Fruit fly (Drosophila melanogaster) whole organism, embryonic: ENCODE data around the gene CG10725.

Experiments used
- Atf3 ChIP-seq: fragments of 200-800 bp; sonication (Bioruptor generic); optimal IDR thresholded peaks from 3 replicates; lab custom pipeline; 2016; ENCODE audit warnings: missing biosample characterization, missing genetic modification characterization
- CG10274 ChIP-seq: fragments of 200-800 bp; sonication (Bioruptor generic); optimal IDR thresholded peaks from 3 replicates; lab custom pipeline; 2017; ENCODE audit warnings: missing biosample characterization, mild to moderate bottlenecking, missing genetic modification characterization
- CG12942 ChIP-seq: fragments of 200-800 bp; sonication (Bioruptor generic); optimal IDR thresholded peaks from 3 replicates; lab custom pipeline; 2016; ENCODE audit warnings: missing biosample characterization, missing genetic modification characterization
- CG13894 ChIP-seq: fragments of 200-800 bp; sonication (Bioruptor generic); optimal IDR thresholded peaks from 3 replicates; lab custom pipeline; 2018; ENCODE audit warnings: missing biosample characterization, mild to moderate bottlenecking, missing genetic modification characterization, moderate library complexity
- CG14014 ChIP-seq: fragments of 200-800 bp; sonication (Bioruptor generic); IDR thresholded peaks from 2 replicates; pipeline ENCODE4 v1.3.6; 2022; ENCODE audit warnings: missing biosample characterization, missing genetic modification characterization
- CG14050 ChIP-seq: fragments of 200-800 bp; sonication (Bioruptor generic); IDR thresholded peaks from 3 replicates; pipeline ENCODE4 v1.3.6; 2022; ENCODE audit warnings: missing biosample characterization, missing genetic modification characterization
- CG15269 ChIP-seq: fragments of 200-800 bp; sonication (Bioruptor generic); optimal IDR thresholded peaks from 2 replicates; lab custom pipeline; 2018; ENCODE audit warnings: missing biosample characterization, mild to moderate bottlenecking, missing genetic modification characterization, moderate library complexity
- CG15514 ChIP-seq: fragments of 200-800 bp; sonication (Bioruptor generic); optimal IDR thresholded peaks from 3 replicates; lab custom pipeline; 2017; ENCODE audit warnings: missing biosample characterization, missing genetic modification characterization, mild to moderate bottlenecking, moderate library complexity, missing genetic modification reagents
- CG1603 ChIP-seq: fragments of 200-800 bp; sonication (Bioruptor generic); optimal IDR thresholded peaks from 2 replicates; lab custom pipeline; 2019; ENCODE audit warnings: missing biosample characterization, mild to moderate bottlenecking, missing genetic modification characterization, moderate library complexity
- CG16863 ChIP-seq: fragments of 200-800 bp; sonication (Bioruptor generic); optimal IDR thresholded peaks from 3 replicates; lab custom pipeline; 2016; ENCODE audit warnings: missing biosample characterization, missing genetic modification characterization
- CG18476 ChIP-seq: fragments of 200-800 bp; sonication (Bioruptor generic); optimal IDR thresholded peaks from 2 replicates; lab custom pipeline; 2016; ENCODE audit warnings: missing biosample characterization, mild to moderate bottlenecking, missing genetic modification characterization
- CG2678 ChIP-seq: fragments of 200-800 bp; sonication (Bioruptor generic); optimal IDR thresholded peaks from 3 replicates; lab custom pipeline; 2019; ENCODE audit warnings: missing biosample characterization, mild to moderate bottlenecking, missing genetic modification characterization, moderate library complexity
- CG31388 ChIP-seq: fragments of 200-800 bp; sonication (Bioruptor generic); optimal IDR thresholded peaks from 2 replicates; lab custom pipeline; 2016; ENCODE audit warnings: missing biosample characterization, missing genetic modification characterization
- CG3838 ChIP-seq: fragments of 200-800 bp; sonication (Bioruptor generic); optimal IDR thresholded peaks from 3 replicates; lab custom pipeline; 2016; ENCODE audit warnings: missing biosample characterization, missing genetic modification characterization
- CG5953 ChIP-seq: fragments of 200-800 bp; sonication (Bioruptor generic); IDR thresholded peaks from 2 replicates; pipeline ENCODE4 v1.3.6; 2022; ENCODE audit warnings: missing biosample characterization, missing genetic modification characterization
- CG6813 ChIP-seq: fragments of 200-800 bp; sonication (Bioruptor generic); optimal IDR thresholded peaks from 2 replicates; lab custom pipeline; 2017; ENCODE audit warnings: missing biosample characterization, missing genetic modification characterization, mild to moderate bottlenecking, moderate library complexity, missing genetic modification reagents
- CG8281 ChIP-seq: fragments of 200-800 bp; sonication (Bioruptor generic); optimal IDR thresholded peaks from 2 replicates; lab custom pipeline; 2018; ENCODE audit warnings: missing biosample characterization, mild to moderate bottlenecking, missing genetic modification characterization, moderate library complexity
- CG8290 ChIP-seq, 3 experiments: fragments of 200-800 bp; sonication (Bioruptor generic); optimal IDR thresholded peaks; 2 replicates each; lab custom pipeline; 2016 to 2019; ENCODE audit warnings: missing biosample characterization in 3 of 3, missing genetic modification characterization in 3 of 3, mild to moderate bottlenecking in 2 of 3, moderate library complexity in 1 of 3
- CG8478 ChIP-seq: fragments of >200 bp; optimal IDR thresholded peaks from 2 replicates; lab custom pipeline; 2018
- CG9817 ChIP-seq: fragments of 200-800 bp; sonication (Bioruptor generic); optimal IDR thresholded peaks from 2 replicates; lab custom pipeline; 2018; ENCODE audit warnings: missing biosample characterization, mild to moderate bottlenecking, missing genetic modification characterization, moderate library complexity
- CHES-1-like ChIP-seq: fragments of 200-800 bp; sonication (Bioruptor generic); optimal IDR thresholded peaks from 2 replicates; lab custom pipeline; 2016; ENCODE audit warnings: missing biosample characterization, missing genetic modification characterization
- CoRest ChIP-seq: fragments of 200-800 bp; sonication (Bioruptor generic); optimal IDR thresholded peaks from 3 replicates; lab custom pipeline; 2018; ENCODE audit warnings: missing biosample characterization, mild to moderate bottlenecking, missing genetic modification characterization, moderate library complexity
- CrebB ChIP-seq: fragments of 200-800 bp; sonication (Bioruptor generic); optimal IDR thresholded peaks from 3 replicates; lab custom pipeline; 2018; ENCODE audit warnings: missing biosample characterization, mild to moderate bottlenecking, missing genetic modification characterization
- Doc3 ChIP-seq: fragments of 200-800 bp; sonication (Bioruptor generic); IDR thresholded peaks from 3 replicates; pipeline ENCODE4 v1.3.6; 2022; ENCODE audit warnings: missing biosample characterization, missing genetic modification characterization; ENCODE audit not compliant: partially characterized antibody
- Hmx ChIP-seq: fragments of 200-800 bp; sonication (Bioruptor generic); optimal IDR thresholded peaks from 2 replicates; lab custom pipeline; 2016; ENCODE audit warnings: missing biosample characterization, missing genetic modification characterization
- Hr39 ChIP-seq: fragments of >200 bp; optimal IDR thresholded peaks from 2 replicates; lab custom pipeline; 2017
- MESR4 ChIP-seq: fragments of 200-800 bp; sonication (Bioruptor generic); optimal IDR thresholded peaks from 2 replicates; lab custom pipeline; 2018; ENCODE audit warnings: missing biosample characterization, mild to moderate bottlenecking, missing genetic modification characterization, moderate library complexity
- Myb ChIP-seq: fragments of 200-800 bp; sonication (Bioruptor generic); optimal IDR thresholded peaks from 2 replicates; lab custom pipeline; 2016; ENCODE audit warnings: missing biosample characterization, missing genetic modification characterization
- TFAM ChIP-seq: fragments of 200-800 bp; sonication (Bioruptor generic); optimal IDR thresholded peaks from 2 replicates; lab custom pipeline; 2017; ENCODE audit warnings: missing biosample characterization, missing genetic modification characterization, inconsistent platforms
- Tbp ChIP-seq: fragments of >200 bp; optimal IDR thresholded peaks from 2 replicates; lab custom pipeline; 2018; ENCODE audit warnings: missing biosample characterization, missing genetic modification characterization
- chinmo ChIP-seq: fragments of 200-800 bp; sonication (Bioruptor generic); IDR thresholded peaks from 4 replicates; pipeline ENCODE4 v1.3.6; 2022; ENCODE audit warnings: missing biosample characterization, missing genetic modification characterization; ENCODE audit not compliant: partially characterized antibody
- chn ChIP-seq: fragments of 200-800 bp; sonication (Bioruptor generic); optimal IDR thresholded peaks from 2 replicates; lab custom pipeline; 2016; ENCODE audit warnings: missing biosample characterization, missing genetic modification characterization
- corto ChIP-seq: fragments of 200-800 bp; sonication (Bioruptor generic); optimal IDR thresholded peaks from 2 replicates; lab custom pipeline; 2016; ENCODE audit warnings: missing biosample characterization, mild to moderate bottlenecking, missing genetic modification characterization, moderate library complexity
- crol ChIP-seq: fragments of 200-800 bp; sonication (Bioruptor generic); IDR thresholded peaks from 2 replicates; pipeline ENCODE4 v1.3.6; 2022; ENCODE audit warnings: missing biosample characterization, missing genetic modification characterization
- dmrt99B ChIP-seq: fragments of 200-800 bp; sonication (Bioruptor generic); optimal IDR thresholded peaks from 2 replicates; lab custom pipeline; 2018; ENCODE audit warnings: missing biosample characterization, mild to moderate bottlenecking, missing genetic modification characterization, moderate library complexity
- fd3F ChIP-seq: fragments of 200-800 bp; sonication (Bioruptor generic); optimal IDR thresholded peaks from 2 replicates; lab custom pipeline; 2018; ENCODE audit warnings: missing biosample characterization, mild to moderate bottlenecking, missing genetic modification characterization, moderate library complexity
- hkb ChIP-seq, 2 experiments: fragments of 200-800 bp in 1 of 2; fragments of >200 bp in 1 of 2; sonication (Bioruptor generic) in 1 of 2; IDR thresholded peaks in 1 of 2; optimal IDR thresholded peaks in 1 of 2; 2 replicates each; pipeline versions ENCODE4 v1.3.6 to Lab custom; 2017 to 2022; ENCODE audit warnings: missing biosample characterization in 1 of 2, missing genetic modification characterization in 1 of 2
- jing ChIP-seq: fragments of 200-800 bp; sonication (Bioruptor generic); optimal IDR thresholded peaks from 2 replicates; lab custom pipeline; 2018; ENCODE audit warnings: missing biosample characterization, mild to moderate bottlenecking, missing genetic modification characterization
- kah ChIP-seq: fragments of 200-800 bp; sonication (Bioruptor generic); optimal IDR thresholded peaks from 2 replicates; lab custom pipeline; 2018; ENCODE audit warnings: missing biosample characterization, mild to moderate bottlenecking, missing genetic modification characterization
- lbe ChIP-seq: fragments of 200-800 bp; sonication (Bioruptor generic); optimal IDR thresholded peaks from 2 replicates; lab custom pipeline; 2016; ENCODE audit warnings: missing biosample characterization, mild to moderate bottlenecking, missing genetic modification characterization
- ranshi ChIP-seq: fragments of 200-800 bp; sonication (Bioruptor generic); IDR thresholded peaks from 2 replicates; pipeline ENCODE4 v1.3.6; 2022; ENCODE audit warnings: missing biosample characterization, missing genetic modification characterization
- rib ChIP-seq: fragments of 200-800 bp; sonication (Bioruptor generic); IDR thresholded peaks from 2 replicates; pipeline ENCODE4 v1.3.6; 2022; ENCODE audit warnings: missing biosample characterization, missing genetic modification characterization
- sisA ChIP-seq: fragments of 200-800 bp; sonication (Bioruptor generic); IDR thresholded peaks from 2 replicates; pipeline ENCODE4 v1.3.6; 2022; ENCODE audit warnings: missing biosample characterization, missing genetic modification characterization
- sqz ChIP-seq: fragments of 200-800 bp; sonication (Bioruptor generic); optimal IDR thresholded peaks from 3 replicates; lab custom pipeline; 2018; ENCODE audit warnings: missing biosample characterization, mild to moderate bottlenecking, missing genetic modification characterization
- toy ChIP-seq: fragments of 200-800 bp; sonication (Bioruptor generic); IDR thresholded peaks from 2 replicates; pipeline ENCODE4 v1.3.6; 2022; ENCODE audit warnings: missing biosample characterization, missing genetic modification characterization
- twi ChIP-seq: fragments of 200-800 bp; optimal IDR thresholded peaks from 2 replicates; lab custom pipeline; 2019; ENCODE audit warnings: missing biosample characterization, mild to moderate bottlenecking, missing genetic modification characterization, moderate library complexity
- unpg ChIP-seq: fragments of 200-800 bp; sonication (Bioruptor generic); optimal IDR thresholded peaks from 3 replicates; lab custom pipeline; 2018; ENCODE audit warnings: missing biosample characterization, mild to moderate bottlenecking, missing genetic modification characterization, moderate library complexity
- yki ChIP-seq: fragments of >200 bp; optimal IDR thresholded peaks from 3 replicates; lab custom pipeline; 2018

Gene CG10725

dm6 chr3L:13486860-13487404 is 49.2 kb downstream of the CG10725 start (continued):
- TF ChIP-seq jing, result no peak
- TF ChIP-seq kah (GFP tag; lab: Kevin White, UChicago), result no peak
- TF ChIP-seq CrebB, result no peak
- TF ChIP-seq MESR4, result peak; percentile 95
- TF ChIP-seq crol, result peak; percentile 88
- TF ChIP-seq, all 482 proteins: peak for 18

- TF ChIP-seq CG1603 (tag; lab: Kevin White, UChicago), result no peak
- TF ChIP-seq lbe, result no peak
- no peak for TF ChIP-seq CG15514 (GFP tag; lab: Kevin White, UChicago)
- TF ChIP-seq CG15269, result peak; percentile 3
- no peak for TF ChIP-seq CG6813
- no peak for TF ChIP-seq Hr39 (lab: Kevin White, UChicago)
- TF ChIP-seq CG8290 (GFP tag; optimal IDR thresholded peaks at IDR 0.05; lab: Kevin White, UChicago), result no peak
- no peak for TF ChIP-seq CG8290 (tag; optimal IDR thresholded peaks at IDR 0.05; lab: Kevin White, UChicago)
- TF ChIP-seq Atf3, result no peak
- no peak for TF ChIP-seq CG5953 (GFP tag; lab: Robert Waterston, UW)
- no peak for TF ChIP-seq ranshi
- no peak for TF ChIP-seq CG8478 (lab: Kevin White, UChicago)
- TF ChIP-seq TFAM, result no peak
- no peak for TF ChIP-seq sisA (GFP tag; lab: Robert Waterston, UW)
- no peak for TF ChIP-seq Myb (GFP tag; lab: Kevin White, UChicago)
- no peak for TF ChIP-seq CHES-1-like (GFP tag; lab: Kevin White, UChicago)
- TF ChIP-seq unpg (GFP tag; lab: Kevin White, UChicago), result no peak
- TF ChIP-seq CoRest (tag; lab: Kevin White, UChicago), result no peak
- TF ChIP-seq sqz (GFP tag; lab: Kevin White, UChicago), result no peak
- TF ChIP-seq twi (tag; lab: Kevin White, UChicago), result no peak
- TF ChIP-seq CG2678 (tag; lab: Kevin White, UChicago), result peak; percentile 5
- TF ChIP-seq fd3F (GFP tag; lab: Kevin White, UChicago), result no peak
- TF ChIP-seq chn, result no peak
- no peak for TF ChIP-seq Hmx (GFP tag; lab: Kevin White, UChicago)
- TF ChIP-seq hkb (optimal IDR thresholded peaks at IDR 0.05; lab: Kevin White, UChicago), result no peak
- no peak for TF ChIP-seq hkb (GFP tag; IDR thresholded peaks at IDR 0.05; lab: Robert Waterston, UW)
- peak; percentile 15 for TF ChIP-seq dmrt99B
- TF ChIP-seq CG16863 (GFP tag; lab: Kevin White, UChicago), result no peak
- TF ChIP-seq Tbp (GFP tag; lab: Kevin White, UChicago), result no peak
- no peak for TF ChIP-seq CG12942
- no peak for TF ChIP-seq CG31388 (GFP tag; lab: Kevin White, UChicago)
- TF ChIP-seq CG9817 (tag; lab: Kevin White, UChicago), result no peak
- TF ChIP-seq yki (lab: Kevin White, UChicago), result no peak
- no peak for TF ChIP-seq toy (GFP tag; lab: Robert Waterston, UW)
- TF ChIP-seq corto (GFP tag; lab: Kevin White, UChicago), result no peak
- TF ChIP-seq CG13894 (tag; lab: Kevin White, UChicago), result no peak
- no peak for TF ChIP-seq CG10274 (GFP tag; lab: Kevin White, UChicago)
- TF ChIP-seq chinmo, result 0 out of 4 replicates have a peak, but pooled peaks have one; percentile 25
- no peak for TF ChIP-seq rib (GFP tag; lab: Robert Waterston, UW)
- TF ChIP-seq CG3838 (GFP tag; lab: Kevin White, UChicago), result no peak
- TF ChIP-seq CG18476 (GFP tag; lab: Kevin White, UChicago), result no peak
- TF ChIP-seq CG14014 (GFP tag; lab: Robert Waterston, UW), result peak; percentile 35; the same call in 1 of the 2 replicates
- TF ChIP-seq CG14050 (GFP tag; lab: Robert Waterston, UW), result no peak
- TF ChIP-seq Doc3 (GFP tag; lab: Robert Waterston, UW), result no peak
- TF ChIP-seq CG8281, result no peak
Measured at dm6 chr3L:13488129-13488876, 50.5 kb downstream of the CG10725 start.
